Fruit fly (Drosophila melanogaster) whole organism, embryonic: Measurements from ENCODE around the gene CCAP-R.
A peak's percentile ranks its signal among the peaks of the same experiment; 100 is the strongest.

Source experiments
- CG10979 ChIP-seq: fragments of 200-800 bp; sonication (Bioruptor generic); optimal IDR thresholded peaks from 2 replicates; lab custom pipeline; 2018; ENCODE audit warnings: missing biosample characterization, mild to moderate bottlenecking, missing genetic modification characterization, moderate library complexity
- CG11093 ChIP-seq: fragments of 200-800 bp; sonication (Bioruptor generic); IDR thresholded peaks from 3 replicates; pipeline ENCODE4 v1.3.6; 2022; ENCODE audit warnings: missing biosample characterization, missing genetic modification characterization
- CG12219 ChIP-seq: fragments of 200-800 bp; sonication (Bioruptor generic); optimal IDR thresholded peaks from 3 replicates; lab custom pipeline; 2018; ENCODE audit warnings: missing biosample characterization, mild to moderate bottlenecking, missing genetic modification characterization
- CG13287 ChIP-seq: fragments of 200-800 bp; sonication (Bioruptor generic); IDR thresholded peaks from 2 replicates; pipeline ENCODE4 v1.3.6; 2022; ENCODE audit warnings: missing biosample characterization, missing genetic modification characterization; ENCODE audit not compliant: partially characterized antibody
- CG13894 ChIP-seq: fragments of 200-800 bp; sonication (Bioruptor generic); optimal IDR thresholded peaks from 3 replicates; lab custom pipeline; 2018; ENCODE audit warnings: missing biosample characterization, mild to moderate bottlenecking, missing genetic modification characterization, moderate library complexity
- CG14965 ChIP-seq: fragments of 200-800 bp; sonication (Bioruptor generic); optimal IDR thresholded peaks from 2 replicates; lab custom pipeline; 2016; ENCODE audit warnings: missing biosample characterization, missing genetic modification characterization, borderline replicate concordance
- CG15514 ChIP-seq: fragments of 200-800 bp; sonication (Bioruptor generic); optimal IDR thresholded peaks from 3 replicates; lab custom pipeline; 2017; ENCODE audit warnings: missing biosample characterization, missing genetic modification characterization, mild to moderate bottlenecking, moderate library complexity, missing genetic modification reagents
- CG15601 ChIP-seq: fragments of 200-800 bp; sonication (Bioruptor generic); optimal IDR thresholded peaks from 3 replicates; lab custom pipeline; 2019; ENCODE audit warnings: missing biosample characterization, mild to moderate bottlenecking, missing genetic modification characterization, moderate library complexity
- CG1647 ChIP-seq: fragments of 200-800 bp; sonication (Bioruptor generic); optimal IDR thresholded peaks from 3 replicates; lab custom pipeline; 2016; ENCODE audit warnings: missing biosample characterization, missing genetic modification characterization
- CG17612 ChIP-seq: fragments of 200-800 bp; sonication (Bioruptor generic); IDR thresholded peaks from 2 replicates; pipeline ENCODE4 v1.3.6; 2022; ENCODE audit warnings: missing biosample characterization, missing genetic modification characterization
- CG18599 ChIP-seq: fragments of 200-800 bp; sonication (Bioruptor generic); optimal IDR thresholded peaks from 3 replicates; lab custom pipeline; 2017; ENCODE audit warnings: missing biosample characterization, missing genetic modification characterization, mild to moderate bottlenecking, moderate library complexity, missing genetic modification reagents
- CG18764 ChIP-seq: fragments of 200-800 bp; sonication (Bioruptor generic); optimal IDR thresholded peaks from 3 replicates; lab custom pipeline; 2016; ENCODE audit warnings: missing biosample characterization, missing genetic modification characterization
- CG2120 ChIP-seq: fragments of 200-800 bp; sonication (Bioruptor generic); optimal IDR thresholded peaks from 3 replicates; lab custom pipeline; 2016; ENCODE audit warnings: missing biosample characterization, missing genetic modification characterization
- CG34376 ChIP-seq: fragments of 200-800 bp; sonication (Bioruptor generic); optimal IDR thresholded peaks from 2 replicates; lab custom pipeline; 2018; ENCODE audit warnings: missing biosample characterization, mild to moderate bottlenecking, missing genetic modification characterization
- CG6854 ChIP-seq: fragments of 200-800 bp; sonication (Bioruptor generic); optimal IDR thresholded peaks from 3 replicates; lab custom pipeline; 2017; ENCODE audit warnings: missing biosample characterization, mild to moderate bottlenecking, missing genetic modification characterization
- CG7372 ChIP-seq: fragments of 200-800 bp; sonication (Bioruptor generic); IDR thresholded peaks from 2 replicates; pipeline ENCODE4 v1.3.6; 2022; ENCODE audit warnings: missing biosample characterization, missing genetic modification characterization
- CG8089 ChIP-seq: fragments of 200-800 bp; sonication (Bioruptor generic); optimal IDR thresholded peaks from 3 replicates; lab custom pipeline; 2016; ENCODE audit warnings: missing biosample characterization, missing genetic modification characterization
- CG8924 ChIP-seq: fragments of 200-800 bp; optimal IDR thresholded peaks from 3 replicates; lab custom pipeline; 2019; ENCODE audit warnings: missing biosample characterization, mild to moderate bottlenecking, missing genetic modification characterization, moderate library complexity
- CG8944 ChIP-seq: fragments of 200-800 bp; sonication (Bioruptor generic); optimal IDR thresholded peaks from 3 replicates; lab custom pipeline; 2016; ENCODE audit warnings: missing biosample characterization, missing genetic modification characterization
- D19B ChIP-seq: fragments of 200-800 bp; sonication (Bioruptor generic); optimal IDR thresholded peaks from 2 replicates; lab custom pipeline; 2017; ENCODE audit warnings: missing biosample characterization, mild to moderate bottlenecking, missing genetic modification characterization
- Dip2 ChIP-seq: fragments of 200-800 bp; sonication (Bioruptor generic); IDR thresholded peaks from 2 replicates; pipeline ENCODE4 v1.3.6; 2022; ENCODE audit warnings: missing biosample characterization, missing genetic modification characterization
- Dll ChIP-seq: fragments of 200-800 bp; sonication (Bioruptor generic); IDR thresholded peaks from 4 replicates; pipeline ENCODE4 v1.3.6; 2022; ENCODE audit warnings: missing biosample characterization, missing genetic modification characterization; ENCODE audit not compliant: partially characterized antibody
- Hmr ChIP-seq: fragments of 200-800 bp; sonication (Bioruptor generic); optimal IDR thresholded peaks from 3 replicates; lab custom pipeline; 2017; ENCODE audit warnings: mild to moderate bottlenecking, missing biosample characterization, missing genetic modification reagents, missing genetic modification characterization
- MTF-1 ChIP-seq: fragments of 200-800 bp; sonication (Bioruptor generic); optimal IDR thresholded peaks from 2 replicates; lab custom pipeline; 2018; ENCODE audit warnings: missing biosample characterization, mild to moderate bottlenecking, missing genetic modification characterization, borderline replicate concordance
- Nf-YB ChIP-seq: fragments of 200-800 bp; sonication (Bioruptor generic); optimal IDR thresholded peaks from 3 replicates; lab custom pipeline; 2019; ENCODE audit warnings: missing biosample characterization, mild to moderate bottlenecking, missing genetic modification characterization, moderate library complexity
- Ssrp ChIP-seq: fragments of 200-800 bp; sonication (Bioruptor generic); optimal IDR thresholded peaks from 2 replicates; lab custom pipeline; 2018; ENCODE audit warnings: missing biosample characterization, mild to moderate bottlenecking, missing genetic modification characterization, moderate library complexity
- Xbp1 ChIP-seq: fragments of 200-800 bp; sonication (Bioruptor generic); optimal IDR thresholded peaks from 3 replicates; lab custom pipeline; 2016; ENCODE audit warnings: missing biosample characterization, mild to moderate bottlenecking, missing genetic modification characterization
- bcd ChIP-seq: fragments of 200-800 bp; sonication (Bioruptor generic); optimal IDR thresholded peaks from 2 replicates; lab custom pipeline; 2017; ENCODE audit warnings: missing biosample characterization, mild to moderate bottlenecking, missing genetic modification characterization
- disco-r ChIP-seq: fragments of 200-800 bp; sonication (Bioruptor generic); optimal IDR thresholded peaks from 2 replicates; lab custom pipeline; 2016; ENCODE audit warnings: missing biosample characterization, missing genetic modification characterization
- esg ChIP-seq: fragments of 200-800 bp; sonication (Bioruptor generic); conservative IDR thresholded peaks from 2 replicates; pipeline ENCODE4 v1.3.6; 2022; ENCODE audit warnings: missing biosample characterization, missing genetic modification characterization
- fru ChIP-seq: fragments of >200 bp; optimal IDR thresholded peaks from 2 replicates; lab custom pipeline; 2017
- fu2 ChIP-seq: fragments of 200-800 bp; sonication (Bioruptor generic); optimal IDR thresholded peaks from 2 replicates; lab custom pipeline; 2016; ENCODE audit warnings: missing biosample characterization, missing genetic modification characterization
- gcm2 ChIP-seq: fragments of 200-800 bp; sonication (Bioruptor generic); optimal IDR thresholded peaks from 2 replicates; lab custom pipeline; 2016; ENCODE audit warnings: missing biosample characterization, missing genetic modification characterization
- gsb-n ChIP-seq: fragments of 200-800 bp; sonication (Bioruptor generic); optimal IDR thresholded peaks from 3 replicates; lab custom pipeline; 2018; ENCODE audit warnings: missing biosample characterization, mild to moderate bottlenecking, missing genetic modification characterization
- ken ChIP-seq: fragments of 200-800 bp; sonication (Bioruptor generic); IDR thresholded peaks from 3 replicates; pipeline ENCODE4 v1.3.6; 2022; ENCODE audit warnings: missing biosample characterization, missing genetic modification characterization
- mld ChIP-seq: fragments of 200-800 bp; sonication (Bioruptor generic); IDR thresholded peaks from 3 replicates; pipeline ENCODE4 v1.3.6; 2022; ENCODE audit warnings: missing biosample characterization, missing genetic modification characterization; ENCODE audit not compliant: partially characterized antibody
- nerfin-1 ChIP-seq: fragments of 200-800 bp; sonication (Bioruptor generic); optimal IDR thresholded peaks from 3 replicates; lab custom pipeline; 2019; ENCODE audit warnings: missing biosample characterization, mild to moderate bottlenecking, missing genetic modification characterization, moderate library complexity
- prd ChIP-seq, 3 experiments: fragments of >200 bp in 2 of 3; fragments of 200-800 bp in 1 of 3; sonication (Bioruptor generic) in 1 of 3; optimal IDR thresholded peaks in 2 of 3; IDR thresholded peaks in 1 of 3; 2 replicates in 2 of 3; 3 replicates in 1 of 3; pipeline versions ENCODE4 v1.3.6 to Lab custom; 2017 to 2022; ENCODE audit warnings: missing biosample characterization in 1 of 3, missing genetic modification characterization in 1 of 3
- repo ChIP-seq: fragments of 200-800 bp; sonication (Bioruptor generic); optimal IDR thresholded peaks from 2 replicates; lab custom pipeline; 2016; ENCODE audit warnings: missing biosample characterization, missing genetic modification characterization
- scrt ChIP-seq: fragments of 200-800 bp; sonication (Bioruptor generic); optimal IDR thresholded peaks from 2 replicates; lab custom pipeline; 2018; ENCODE audit warnings: missing biosample characterization, mild to moderate bottlenecking, missing genetic modification characterization, moderate library complexity
- shn ChIP-seq: fragments of 200-800 bp; sonication (Bioruptor generic); optimal IDR thresholded peaks from 3 replicates; lab custom pipeline; 2016; ENCODE audit warnings: missing biosample characterization, missing genetic modification characterization
- sqz ChIP-seq: fragments of 200-800 bp; sonication (Bioruptor generic); optimal IDR thresholded peaks from 3 replicates; lab custom pipeline; 2018; ENCODE audit warnings: missing biosample characterization, mild to moderate bottlenecking, missing genetic modification characterization
- tap ChIP-seq: fragments of 200-800 bp; optimal IDR thresholded peaks from 3 replicates; lab custom pipeline; 2019; ENCODE audit warnings: missing biosample characterization, mild to moderate bottlenecking, missing genetic modification characterization, moderate library complexity
- tna ChIP-seq: fragments of 200-800 bp; sonication (Bioruptor generic); IDR thresholded peaks from 2 replicates; pipeline ENCODE4 v1.3.6; 2022; ENCODE audit warnings: missing biosample characterization, missing genetic modification characterization; ENCODE audit not compliant: partially characterized antibody
- trh ChIP-seq: fragments of 200-800 bp; sonication (Bioruptor generic); optimal IDR thresholded peaks from 2 replicates; lab custom pipeline; 2016; ENCODE audit warnings: missing biosample characterization, missing genetic modification characterization
- usp ChIP-seq: fragments of >200 bp; optimal IDR thresholded peaks from 2 replicates; lab custom pipeline; 2017; ENCODE audit warnings: missing biosample characterization, missing genetic modification characterization
- wor ChIP-seq: fragments of 200-800 bp; sonication (Bioruptor generic); IDR thresholded peaks from 2 replicates; pipeline ENCODE4 v1.3.6; 2022; ENCODE audit warnings: missing biosample characterization, missing genetic modification characterization
- zen ChIP-seq: fragments of 200-800 bp; sonication (Bioruptor generic); optimal IDR thresholded peaks from 3 replicates; lab custom pipeline; 2018; ENCODE audit warnings: missing biosample characterization, mild to moderate bottlenecking, missing genetic modification characterization, moderate library complexity
- zfh2 ChIP-seq: fragments of 200-800 bp; sonication (Bioruptor generic); optimal IDR thresholded peaks from 2 replicates; lab custom pipeline; 2016; ENCODE audit warnings: missing biosample characterization, missing genetic modification characterization

Gene CCAP-R

DNA sequence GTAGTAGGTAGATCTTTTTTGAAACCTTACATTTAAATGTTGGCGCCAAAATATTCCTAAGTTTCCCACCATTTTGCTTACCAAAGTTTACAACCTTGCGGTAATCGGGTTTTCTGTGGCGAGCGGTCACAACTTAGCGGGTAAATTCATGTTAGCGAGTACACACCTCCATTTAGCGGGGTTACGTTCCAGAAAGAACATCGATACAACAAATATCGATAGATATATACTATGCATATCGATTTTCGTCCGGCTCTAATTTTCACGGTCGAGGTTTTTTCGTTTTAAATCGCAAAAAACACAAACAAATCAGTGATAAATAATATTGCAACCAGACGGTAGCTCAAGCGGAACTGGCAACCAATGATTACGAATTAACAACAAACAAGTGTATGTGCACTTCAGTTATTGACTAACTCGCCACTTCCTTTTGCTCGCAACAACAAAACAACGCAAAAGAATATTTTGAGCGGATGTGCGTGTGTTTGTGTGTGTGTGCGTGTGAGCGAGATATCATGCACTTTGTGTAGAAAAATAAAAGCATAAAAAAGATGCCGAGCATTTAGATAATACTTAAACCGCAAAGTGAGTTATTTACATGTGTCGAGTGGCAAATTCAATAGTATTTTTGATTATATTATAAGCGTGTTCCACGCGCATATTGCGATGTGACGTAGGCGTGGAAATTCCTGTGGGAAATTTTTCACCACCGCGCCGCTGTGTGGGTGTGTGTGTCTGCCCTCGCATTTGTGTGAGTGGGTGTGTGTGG is 67.6 kb downstream of the CCAP-R start, which contains the start of gene Lnk (continued):
- no peak for TF ChIP-seq CG11093 (GFP tag; lab: Robert Waterston, UW)
- no peak for TF ChIP-seq Nf-YB (GFP tag; lab: Kevin White, UChicago)
- TF ChIP-seq CG8089 (GFP tag; lab: Kevin White, UChicago): no peak
- TF ChIP-seq Dip2 (GFP tag; lab: Robert Waterston, UW): no peak
- peak; percentile 81 for TF ChIP-seq tna (GFP tag; lab: Robert Waterston, UW)
- peak; percentile 18 for TF ChIP-seq Xbp1
- TF ChIP-seq Hmr: peak; percentile 61
- no peak for TF ChIP-seq esg (GFP tag; lab: Robert Waterston, UW)
- TF ChIP-seq CG14965 (GFP tag; lab: Kevin White, UChicago): no peak
- peak; percentile 14 for TF ChIP-seq sqz
- peak; percentile 17 for TF ChIP-seq trh
- TF ChIP-seq CG13287 (GFP tag; lab: Robert Waterston, UW): peak; percentile 91
- peak; percentile 53 for TF ChIP-seq CG2120 (GFP tag; lab: Kevin White, UChicago)
- TF ChIP-seq zfh2 (GFP tag; lab: Kevin White, UChicago): no peak
- TF ChIP-seq mld (GFP tag; lab: Robert Waterston, UW): peak; percentile 86; the same call in 2 of the 3 replicates
- TF ChIP-seq Dll (GFP tag; lab: Robert Waterston, UW): peak; percentile 84
- no peak for TF ChIP-seq disco-r (GFP tag; lab: Kevin White, UChicago)
- TF ChIP-seq zen: peak; percentile 30
- no peak for TF ChIP-seq prd (optimal IDR thresholded peaks at IDR 0.05; lab: Kevin White, UChicago)
- no peak for TF ChIP-seq prd (GFP tag; IDR thresholded peaks at IDR 0.05; lab: Robert Waterston, UW)
- no peak for TF ChIP-seq tap (tag; lab: Kevin White, UChicago)
- TF ChIP-seq CG18599 (GFP tag; lab: Kevin White, UChicago): no peak
- TF ChIP-seq CG15601 (tag; lab: Kevin White, UChicago): peak; percentile 33
- peak; percentile 18 for TF ChIP-seq CG6854 (GFP tag; lab: Kevin White, UChicago)
- TF ChIP-seq repo (GFP tag; lab: Kevin White, UChicago): no peak
- no peak for TF ChIP-seq CG18764
- no peak for TF ChIP-seq CG12219 (GFP tag; lab: Kevin White, UChicago)
- peak; percentile 7 for TF ChIP-seq CG10979 (tag; lab: Kevin White, UChicago)
- TF ChIP-seq CG34376: peak; percentile 71
- peak; percentile 57 for TF ChIP-seq CG8924 (tag; lab: Kevin White, UChicago)
- TF ChIP-seq CG7372 (GFP tag; lab: Robert Waterston, UW): no peak
- no peak for TF ChIP-seq ken (GFP tag; lab: Robert Waterston, UW)
- TF ChIP-seq CG1647 (GFP tag; lab: Kevin White, UChicago): peak; percentile 2
- peak; percentile 18 for TF ChIP-seq shn (GFP tag; lab: Kevin White, UChicago)
- peak; percentile 64 for TF ChIP-seq gsb-n
- no peak for TF ChIP-seq Ssrp (tag; lab: Kevin White, UChicago)
- no peak for TF ChIP-seq wor (GFP tag; lab: Robert Waterston, UW)
- TF ChIP-seq bcd: no peak
- TF ChIP-seq CG13894 (tag; lab: Kevin White, UChicago): no peak
- peak; percentile 15 for TF ChIP-seq fu2 (GFP tag; lab: Kevin White, UChicago)
- no peak for TF ChIP-seq CG8944 (GFP tag; lab: Kevin White, UChicago)
- TF ChIP-seq D19B (GFP tag; lab: Kevin White, UChicago): no peak
- TF ChIP-seq scrt (GFP tag; lab: Kevin White, UChicago): no peak
- TF ChIP-seq fru (lab: Kevin White, UChicago): no peak
- no peak for TF ChIP-seq gcm2 (GFP tag; lab: Kevin White, UChicago)
- TF ChIP-seq CG17612 (GFP tag; lab: Robert Waterston, UW): no peak
- no peak for TF ChIP-seq usp
- TF ChIP-seq nerfin-1: peak; percentile 92
- peak; percentile 76 for TF ChIP-seq CG15514
- no peak for TF ChIP-seq MTF-1 (GFP tag; lab: Kevin White, UChicago)
